Worm (Caenorhabditis elegans): ENCODE results near the gene srr-4.
A peak's percentile ranks its signal among the peaks of the same experiment; 100 is the strongest.

The srr-4 gene

DNA sequence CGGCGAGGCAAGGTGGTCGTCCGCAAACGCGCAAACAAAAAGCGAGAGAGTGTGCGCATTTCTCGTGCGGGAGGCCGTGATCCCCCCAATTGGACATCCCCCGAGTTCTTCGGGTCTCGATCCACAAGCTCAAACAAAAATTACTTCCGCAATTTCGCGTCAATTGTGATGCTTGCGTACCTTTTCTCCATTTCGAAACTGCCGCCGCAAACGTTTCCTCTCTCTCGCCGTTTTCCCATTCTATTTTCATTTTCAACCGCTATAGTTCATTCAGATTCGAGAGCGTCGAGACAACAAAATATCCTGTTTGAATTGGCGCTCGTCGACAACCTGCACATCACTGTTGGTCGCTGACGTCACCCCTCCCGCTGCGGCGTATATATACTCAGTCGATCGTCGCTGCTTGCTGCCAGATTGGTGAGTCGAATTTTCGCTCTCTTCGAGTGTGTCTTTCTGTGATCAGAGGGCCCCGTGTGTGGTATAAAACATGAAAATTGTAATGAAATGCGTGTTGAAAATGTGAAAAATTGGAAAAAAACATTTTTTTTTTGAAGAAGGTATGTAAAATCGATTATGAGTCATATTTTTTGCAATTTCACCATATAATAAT is 30.4 kb downstream of the srr-4 start, which contains the start of the genes pqn-51 and K11D12.14 (continued):
- peak in 1 of 2 experiments; percentile 27 for TF ChIP-seq eor-1 (tag; optimal IDR thresholded peaks at IDR 0.05)

DNA sequence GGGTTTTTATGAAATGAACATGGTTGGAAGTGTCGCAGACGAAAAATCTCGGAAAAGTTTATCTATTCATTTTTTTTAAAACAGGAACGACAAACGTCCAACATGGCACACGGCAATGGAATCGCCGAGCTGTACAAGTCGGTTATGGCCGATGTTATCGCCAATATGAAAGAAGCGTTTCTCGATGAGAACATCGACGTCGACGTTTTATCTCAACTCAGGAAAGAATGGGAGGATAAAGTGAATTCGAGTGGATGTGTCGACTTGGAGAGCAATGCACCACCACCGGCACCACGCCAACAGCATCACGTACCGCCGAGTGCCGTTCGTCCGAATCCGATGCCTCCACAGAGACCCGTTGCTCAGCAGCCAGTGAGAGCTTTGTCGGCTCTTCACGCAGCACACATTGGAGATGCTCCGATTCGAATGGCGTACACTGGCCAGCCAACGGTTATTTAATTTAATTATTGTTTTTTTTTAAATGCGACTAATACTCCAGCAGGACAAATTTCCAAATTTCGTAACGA is 31.1 kb downstream of the srr-4 start:
- TF ChIP-seq ceh-82 (tag; optimal IDR thresholded peaks at IDR 0.05), result no peak
- no peak for TF ChIP-seq eor-1 (tag; optimal IDR thresholded peaks at IDR 0.05)
- TF ChIP-seq skn-1 (tag; optimal IDR thresholded peaks at IDR 0.05), result no peak
- no peak for TF ChIP-seq lin-15B (tag; optimal IDR thresholded peaks at IDR 0.05)
- no peak for TF ChIP-seq nhr-25 (tag; optimal IDR thresholded peaks at IDR 0.05)
- no peak for TF ChIP-seq unc-39 (tag; optimal IDR thresholded peaks at IDR 0.05)
- TF ChIP-seq nhr-11 (tag; optimal IDR thresholded peaks at IDR 0.05), result no peak
- no peak for TF ChIP-seq ztf-11 (tag; optimal IDR thresholded peaks at IDR 0.05)
- no peak for TF ChIP-seq pha-4 (tag; optimal IDR thresholded peaks at IDR 0.05)
- no peak for TF ChIP-seq nhr-12 (tag; optimal IDR thresholded peaks at IDR 0.05)
- no peak for TF ChIP-seq zag-1 (tag; optimal IDR thresholded peaks at IDR 0.05)
- no peak for TF ChIP-seq hmg-11 (tag; optimal IDR thresholded peaks at IDR 0.05)
- TF ChIP-seq aly-2 (tag; optimal IDR thresholded peaks at IDR 0.05), result no peak
- TF ChIP-seq mml-1 (tag; optimal IDR thresholded peaks at IDR 0.05), result no peak
- TF ChIP-seq elt-3 (tag; optimal IDR thresholded peaks at IDR 0.05), result no peak
- no peak for TF ChIP-seq egl-5 (tag; optimal IDR thresholded peaks at IDR 0.05)
- no peak for TF ChIP-seq nhr-28 (tag; optimal IDR thresholded peaks at IDR 0.05)
- no peak for TF ChIP-seq fos-1 (tag; optimal IDR thresholded peaks at IDR 0.05)
- TF ChIP-seq nhr-23 (tag; optimal IDR thresholded peaks at IDR 0.05), result no peak

DNA sequence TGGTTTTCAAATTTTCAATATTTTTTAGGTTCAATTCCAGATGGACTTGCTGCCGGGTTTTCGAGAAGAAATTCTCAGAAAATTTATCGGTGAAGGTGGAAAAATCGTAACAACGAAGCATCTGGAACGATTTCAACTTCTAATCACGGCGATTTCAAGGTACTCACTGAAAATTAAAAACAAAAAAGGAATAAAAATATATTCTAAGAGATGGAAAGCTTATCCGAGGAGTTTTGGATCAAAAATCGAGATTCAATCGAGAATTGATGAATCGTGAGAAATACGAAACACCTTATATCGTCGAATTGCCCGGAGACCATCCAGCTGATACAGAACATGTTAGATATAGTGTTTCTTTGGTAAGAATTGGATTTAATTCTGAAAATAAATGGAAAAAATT is 33.2 kb downstream of the srr-4 start, which contains the start of gene K11D12.12:
Gene K11D12.12, plus strand, starts transcription at position 29 of the 400 bp plus-strand sequence.
- TF ChIP-seq fkh-2 (tag; optimal IDR thresholded peaks at IDR 0.05), result no peak
- no peak for TF ChIP-seq pqm-1 (tag; optimal IDR thresholded peaks at IDR 0.05)
- no peak for TF ChIP-seq egl-5 (tag; optimal IDR thresholded peaks at IDR 0.05)
- TF ChIP-seq nhr-43 (tag; optimal IDR thresholded peaks at IDR 0.05; ENCODE audit: poor library complexity, severe bottlenecking), result no peak

- no peak for TF ChIP-seq pha-4 (tag; optimal IDR thresholded peaks at IDR 0.05)
- TF ChIP-seq nhr-23 (tag; optimal IDR thresholded peaks at IDR 0.05), result no peak
- TF ChIP-seq ceh-28 (tag; optimal IDR thresholded peaks at IDR 0.05), result no peak
- TF ChIP-seq nhr-76 (tag; optimal IDR thresholded peaks at IDR 0.05), result no peak
- no peak for TF ChIP-seq mdl-1 (tag; optimal IDR thresholded peaks at IDR 0.05)
- TF ChIP-seq ceh-16 (tag; optimal IDR thresholded peaks at IDR 0.05), result no peak
- no peak for TF ChIP-seq elt-1 (tag; optimal IDR thresholded peaks at IDR 0.05)
- no peak for TF ChIP-seq ZK546.5 (tag; optimal IDR thresholded peaks at IDR 0.05)
- TF ChIP-seq daf-12 (tag; optimal IDR thresholded peaks at IDR 0.05), result no peak
- no peak for TF ChIP-seq sea-2 (GFP tag; optimal IDR thresholded peaks at IDR 0.05)
- no peak for TF ChIP-seq nhr-77 (tag; optimal IDR thresholded peaks at IDR 0.05)
Measured at ce11 chrV:5053335-5053734, 34.3 kb downstream of the srr-4 start, which contains the start of gene cwp-4. Gene cwp-4, plus strand, starts transcription at chrV:5053635.

DNA sequence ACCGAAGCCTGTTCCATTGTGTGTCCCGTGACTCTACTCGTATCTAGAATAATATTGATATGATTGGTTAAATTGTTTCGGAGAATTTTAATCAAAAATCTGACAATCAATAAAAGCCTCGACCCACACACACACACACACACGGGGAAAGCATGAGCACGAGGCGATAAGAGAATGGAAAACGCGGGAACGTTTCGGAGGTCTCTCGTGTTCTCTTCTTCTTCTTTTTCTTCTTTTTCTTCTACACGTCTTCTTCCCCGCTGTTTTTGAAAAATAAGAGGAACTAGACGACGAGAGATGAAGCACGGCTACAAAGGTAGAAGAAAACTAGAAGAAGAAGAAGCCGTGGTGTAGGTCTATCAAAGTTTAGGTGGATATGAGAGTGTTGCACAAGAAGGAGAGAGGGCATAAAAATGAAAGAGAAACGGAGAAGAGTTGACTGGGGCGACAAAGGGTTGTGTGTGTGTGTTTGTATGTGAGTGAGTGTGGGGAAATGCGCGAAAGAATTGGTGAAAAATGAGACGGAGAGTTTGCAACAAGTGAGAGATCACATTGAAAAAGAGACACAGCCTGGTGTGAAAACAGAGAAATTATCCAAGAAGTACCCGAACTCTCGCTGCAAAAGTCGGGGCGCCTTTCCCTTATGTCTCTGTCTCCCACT is 45.9 kb downstream of the srr-4 start, which contains the start of gene mlk-1:
Gene mlk-1, minus strand, starts transcription at position 51 of the 661 bp plus-strand sequence.
- TF ChIP-seq lin-15B (tag; optimal IDR thresholded peaks at IDR 0.05) (peak; percentile 44), ama-1 (optimal IDR thresholded peaks at IDR 0.05) (peak; percentile 26), hmg-11 (tag; optimal IDR thresholded peaks at IDR 0.05) (peak; percentile 89), ceh-16 (tag; optimal IDR thresholded peaks at IDR 0.05) (no peak), pha-4 (tag; optimal IDR thresholded peaks at IDR 0.05) (peak; percentile 69), elt-2 (tag; optimal IDR thresholded peaks at IDR 0.05) (peak; percentile 54), ceh-28 (tag; optimal IDR thresholded peaks at IDR 0.05) (peak; percentile 37), jun-1 (tag; optimal IDR thresholded peaks at IDR 0.05) (peak; percentile 38), nhr-23 (tag; optimal IDR thresholded peaks at IDR 0.05) (peak; percentile 48), mdl-1 (tag; optimal IDR thresholded peaks at IDR 0.05) (peak; percentile 30), snpc-4 (tag; optimal IDR thresholded peaks at IDR 0.05) (peak; percentile 25), nhr-28 (tag; optimal IDR thresholded peaks at IDR 0.05) (no peak), fos-1 (tag; optimal IDR thresholded peaks at IDR 0.05) (no peak), egl-27 (tag; optimal IDR thresholded peaks at IDR 0.05) (peak; percentile 83), nfya-1 (tag; optimal IDR thresholded peaks at IDR 0.05; ENCODE audit: insufficient read depth) (peak; percentile 76), elt-1 (tag; optimal IDR thresholded peaks at IDR 0.05) (no peak), fkh-2 (tag; optimal IDR thresholded peaks at IDR 0.05) (no peak), nhr-25 (tag; optimal IDR thresholded peaks at IDR 0.05) (peak; percentile 39), nhr-43 (tag; optimal IDR thresholded peaks at IDR 0.05; ENCODE audit: poor library complexity, severe bottlenecking) (peak; percentile 36), mml-1 (tag; optimal IDR thresholded peaks at IDR 0.05) (no peak), nhr-12 (tag; optimal IDR thresholded peaks at IDR 0.05) (no peak), pqm-1 (tag; optimal IDR thresholded peaks at IDR 0.05) (peak; percentile 16), fkh-10 (GFP tag; optimal IDR thresholded peaks at IDR 0.05) (peak; percentile 89), lsy-12 (tag; optimal IDR thresholded peaks at IDR 0.05) (peak; percentile 5), lin-39 (tag; optimal IDR thresholded peaks at IDR 0.05) (peak; percentile 68), nhr-67 (tag; optimal IDR thresholded peaks at IDR 0.05) (no peak), nhr-11 (tag; optimal IDR thresholded peaks at IDR 0.05) (peak; percentile 66)
